Fruit fly (Drosophila melanogaster): Measurements from ENCODE around the gene CG7083.

CG7083 gene

DNA sequence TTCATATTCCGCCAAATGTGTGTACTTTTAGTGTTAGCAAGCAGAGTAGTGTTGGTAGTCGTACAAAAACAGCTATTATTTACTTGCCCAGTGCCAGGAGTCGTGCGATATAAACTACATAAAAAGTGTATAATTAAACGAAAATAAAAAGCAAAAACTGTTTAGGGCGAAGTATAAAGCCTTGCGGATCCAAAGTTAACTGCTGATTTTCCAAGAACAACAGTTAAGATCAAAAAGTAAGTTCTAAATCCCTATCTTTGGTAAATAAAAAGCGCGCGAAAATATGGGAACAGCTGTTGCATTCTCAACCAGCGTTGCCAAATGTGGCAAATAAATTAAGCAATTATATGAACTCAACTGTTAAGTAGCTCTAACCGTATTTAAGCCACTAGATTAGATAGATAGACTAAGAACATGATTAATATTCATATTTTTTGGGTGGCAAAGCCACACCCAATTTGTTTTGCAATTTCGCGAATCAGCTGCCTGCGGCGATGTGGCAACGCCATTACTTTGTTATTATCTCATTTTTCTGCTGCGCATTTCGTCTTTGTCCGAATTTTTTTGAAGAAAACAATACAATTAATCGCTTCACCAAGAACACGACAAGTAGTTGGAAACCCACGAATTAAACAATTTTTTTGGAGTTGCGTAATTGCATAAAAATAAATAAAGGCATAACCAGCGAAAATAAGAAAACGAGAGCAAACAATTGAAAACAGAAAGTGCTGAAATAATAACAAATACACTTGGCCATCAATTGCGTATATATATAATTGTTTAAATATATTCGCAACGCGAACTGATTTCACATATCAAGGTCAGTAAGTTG, at the start of gene CG7083, which contains the start of gene Prim1 (continued):
- TF ChIP-seq Trl (optimal IDR thresholded peaks at IDR 0.05), result no peak
- peak; percentile 65 for TF ChIP-seq Trl (GFP tag; optimal IDR thresholded peaks at IDR 0.05)
- peak; percentile 39 for TF ChIP-seq nom (GFP tag; optimal IDR thresholded peaks at IDR 0.05)
- peak; percentile 55 for TF ChIP-seq nmo (GFP tag; optimal IDR thresholded peaks at IDR 0.05)
- peak; percentile 25 for TF ChIP-seq Side (GFP tag; optimal IDR thresholded peaks at IDR 0.05)
- TF ChIP-seq dpn (GFP tag; optimal IDR thresholded peaks at IDR 0.05), result peak; percentile 43 to 52
- TF ChIP-seq ac (GFP tag; optimal IDR thresholded peaks at IDR 0.05), result peak; percentile 0
- TF ChIP-seq bab2 (GFP tag; optimal IDR thresholded peaks at IDR 0.05), result peak; percentile 61
- TF ChIP-seq Dbx (GFP tag; IDR thresholded peaks at IDR 0.05), result 0 out of 3 replicates have a peak, but pooled peaks have one; percentile 43
- peak; percentile 43 for TF ChIP-seq dm (GFP tag; optimal IDR thresholded peaks at IDR 0.05)
- TF ChIP-seq CG1792 (GFP tag; optimal IDR thresholded peaks at IDR 0.05), result peak; percentile 1
- peak; percentile 46 for TF ChIP-seq lbe (GFP tag; optimal IDR thresholded peaks at IDR 0.05)
- 0 out of 2 replicates have a peak, but pooled peaks have one; percentile 22 for TF ChIP-seq H2.0 (GFP tag; IDR thresholded peaks at IDR 0.05)
- TF ChIP-seq Hr3 (GFP tag; optimal IDR thresholded peaks at IDR 0.05), result peak; percentile 49
- TF ChIP-seq trem (tag; optimal IDR thresholded peaks at IDR 0.05), result peak; percentile 63
- peak; percentile 39 for TF ChIP-seq CG13123 (GFP tag; optimal IDR thresholded peaks at IDR 0.05)
- peak; percentile 43; the same call in 1 of the 2 replicates for TF ChIP-seq Ptx1 (GFP tag; IDR thresholded peaks at IDR 0.05)
- no peak for TF ChIP-seq Fer2 (tag; optimal IDR thresholded peaks at IDR 0.05)
- peak; percentile 53 for TF ChIP-seq Sox102F (GFP tag; optimal IDR thresholded peaks at IDR 0.05)
- peak; percentile 34 for TF ChIP-seq CG10147 (GFP tag; optimal IDR thresholded peaks at IDR 0.05)
- TF ChIP-seq ci (GFP tag; IDR thresholded peaks at IDR 0.05), result peak; percentile 60; the same call in 2 of the 3 replicates
- peak; percentile 73 for TF ChIP-seq lilli (GFP tag; optimal IDR thresholded peaks at IDR 0.05)
- peak; percentile 37; the same call in 1 of the 2 replicates for TF ChIP-seq wdn (GFP tag; IDR thresholded peaks at IDR 0.05)
- peak; percentile 66 for TF ChIP-seq tx (GFP tag; optimal IDR thresholded peaks at IDR 0.05)
- peak; percentile 39 for TF ChIP-seq kni (GFP tag; optimal IDR thresholded peaks at IDR 0.05)
- TF ChIP-seq BtbVII (GFP tag; optimal IDR thresholded peaks at IDR 0.05), result peak; percentile 44
- peak; percentile 26 for TF ChIP-seq CG17359 (tag; optimal IDR thresholded peaks at IDR 0.05)
- no peak for TF ChIP-seq crol (GFP tag; IDR thresholded peaks at IDR 0.05)
- no peak for TF ChIP-seq CG7357 (GFP tag; IDR thresholded peaks at IDR 0.05)
- peak; percentile 62 for TF ChIP-seq pum (GFP tag; optimal IDR thresholded peaks at IDR 0.05)
- TF ChIP-seq Hr51 (GFP tag; optimal IDR thresholded peaks at IDR 0.05), result peak; percentile 57 to 66
- TF ChIP-seq az2 (GFP tag; optimal IDR thresholded peaks at IDR 0.05), result peak; percentile 63
- TF ChIP-seq CG4820 (GFP tag; optimal IDR thresholded peaks at IDR 0.05), result peak; percentile 23
- peak; percentile 17 for TF ChIP-seq hkb (optimal IDR thresholded peaks at IDR 0.05)
- TF ChIP-seq hkb (GFP tag; IDR thresholded peaks at IDR 0.05), result 0 out of 2 replicates have a peak, but pooled peaks have one; percentile 21
- TF ChIP-seq psq (GFP tag; optimal IDR thresholded peaks at IDR 0.05), result peak; percentile 14
- peak; percentile 33 for TF ChIP-seq CG8944 (GFP tag; optimal IDR thresholded peaks at IDR 0.05)
- TF ChIP-seq HmgD (GFP tag; optimal IDR thresholded peaks at IDR 0.05), result peak; percentile 26
- peak; percentile 43 for TF ChIP-seq Bdp1 (GFP tag; optimal IDR thresholded peaks at IDR 0.05)
- TF ChIP-seq Sry-δ (GFP tag; optimal IDR thresholded peaks at IDR 0.05), result peak; percentile 63
- TF ChIP-seq CoRest (tag; optimal IDR thresholded peaks at IDR 0.05), result peak; percentile 71
- no peak for TF ChIP-seq CG42726 (GFP tag; IDR thresholded peaks at IDR 0.05; ENCODE audit: partially characterized antibody)
- peak; percentile 78 for TF ChIP-seq CG14710 (tag; optimal IDR thresholded peaks at IDR 0.05)
- peak; percentile 0 for TF ChIP-seq ftz-f1 (GFP tag; optimal IDR thresholded peaks at IDR 0.05)
- TF ChIP-seq CG5245 (GFP tag; optimal IDR thresholded peaks at IDR 0.05), result peak; percentile 10
- TF ChIP-seq bcd (GFP tag; optimal IDR thresholded peaks at IDR 0.05), result peak; percentile 26
- no peak for TF ChIP-seq CG13894 (tag; optimal IDR thresholded peaks at IDR 0.05)
- TF ChIP-seq Lim3 (GFP tag; IDR thresholded peaks at IDR 0.05), result no peak
- peak; percentile 63 for TF ChIP-seq pzg (GFP tag; optimal IDR thresholded peaks at IDR 0.05)

All from whole organism, embryonic.